Worm (Caenorhabditis elegans) whole organism, L4/young adult: Measurements from ENCODE around the gene srt-33.
"Not testable (repeated sequence)": the region's sequence is repeated elsewhere in the genome, so short reads cannot be mapped to it uniquely, and the experiment has no call there.

Source experiments
- W03F9.2 ChIP-seq: fragments of 150-350 bp; optimal IDR thresholded peaks from 2 replicates; lab custom pipeline; 2014; ENCODE audit warnings: missing biosample characterization, missing genetic modification characterization
- dao-5 ChIP-seq: sonication (generic microtip); optimal IDR thresholded peaks from 2 replicates; lab custom pipeline; 2016; ENCODE audit warnings: missing genotype, missing genetic modification characterization, moderate library complexity, missing compliant biosample characterization
- him-1 ChIP-seq: sonication (generic microtip); optimal IDR thresholded peaks from 2 replicates; lab custom pipeline; 2016; ENCODE audit warnings: missing genotype, missing genetic modification reagents, missing genetic modification characterization, missing compliant biosample characterization

The srt-33 gene

ce11 chrV:14282222-14282709 is 2.6 kb upstream of the srt-33 start, which contains the start of the genes srt-74 and F40G12.9:
srt-74 (minus strand) TSS chrV:14282322.
F40G12.9 (plus strand) TSS chrV:14282659.
- no peak for TF ChIP-seq W03F9.2 (tag; lab: Kevin White, UChicago)
- no peak for TF ChIP-seq him-1 (tag; lab: Kevin White, UChicago)
- TF ChIP-seq dao-5 (tag; lab: Kevin White, UChicago) = no peak

ce11 chrV:14274268-14274667 is 5.4 kb downstream of the srt-33 start, which contains the start of gene F40G12.7:
F40G12.7 (plus strand) TSS chrV:14274568.
- TF ChIP-seq dao-5, him-1, W03F9.2 (tag; lab: Kevin White, UChicago): not testable (repeated sequence)

DNA sequence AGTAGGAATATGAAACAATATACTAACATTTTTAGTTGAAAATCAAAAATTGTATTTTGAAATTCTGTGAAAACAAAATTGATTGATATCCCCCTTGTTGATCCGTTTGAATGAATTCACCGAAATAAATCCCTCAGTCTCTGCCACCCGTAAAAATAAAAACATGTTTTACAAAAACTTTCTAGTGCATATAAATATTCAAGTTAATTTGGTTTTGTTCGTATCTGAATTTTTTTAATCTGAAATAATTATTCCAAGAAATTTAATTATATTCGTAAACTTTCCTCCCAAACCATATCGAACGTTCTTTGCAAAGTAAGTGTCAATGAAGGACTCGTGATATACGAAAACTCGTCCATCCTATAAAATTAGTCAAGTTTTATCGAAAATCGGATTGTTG is 6.7 kb downstream of the srt-33 start, which contains the start of gene F40G12.6:
Gene F40G12.6, minus strand, starts transcription at position 101 of the 400 bp plus-strand sequence.
- no peak for TF ChIP-seq W03F9.2 (tag; lab: Kevin White, UChicago)
- no peak for TF ChIP-seq him-1 (tag; lab: Kevin White, UChicago)
- no peak for TF ChIP-seq dao-5 (tag; lab: Kevin White, UChicago)

DNA sequence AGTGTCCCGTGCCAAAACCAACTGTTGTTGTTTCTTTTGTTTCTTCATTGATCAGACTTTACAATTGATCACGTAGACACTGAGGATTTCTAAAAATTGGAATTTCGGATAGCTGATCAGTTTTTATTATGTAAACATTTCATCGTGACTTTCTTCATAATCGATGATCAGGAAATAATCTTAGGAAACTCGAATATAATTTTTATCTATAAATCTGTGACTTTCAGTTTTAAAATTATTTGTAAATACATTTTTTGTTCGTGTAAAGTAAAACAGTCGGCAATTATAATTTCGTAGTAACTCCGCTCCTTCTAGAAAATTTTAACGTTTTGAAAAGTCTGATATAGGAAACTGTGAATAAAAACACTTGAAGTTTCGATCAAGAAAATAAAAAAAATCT is 8.9 kb downstream of the srt-33 start, which contains the start of gene F40G12.5:
Gene F40G12.5, minus strand, starts transcription at position 101 of the 400 bp plus-strand sequence.
- no peak for TF ChIP-seq W03F9.2 (tag; lab: Kevin White, UChicago)
- TF ChIP-seq dao-5 (tag; lab: Kevin White, UChicago) = no peak
- no peak for TF ChIP-seq him-1 (tag; lab: Kevin White, UChicago)

- TF ChIP-seq dao-5 (tag; lab: Kevin White, UChicago) = no peak
- TF ChIP-seq W03F9.2 (tag; lab: Kevin White, UChicago) = no peak
- no peak for TF ChIP-seq him-1 (tag; lab: Kevin White, UChicago)
Measured at ce11 chrV:14268616-14269015, 11.1 kb downstream of the srt-33 start, which contains the start of gene F40G12.4. F40G12.4 (minus strand) TSS chrV:14268716.

ce11 chrV:14267326-14267942 is 12.2 kb downstream of the srt-33 start:
- TF ChIP-seq him-1 (tag; lab: Kevin White, UChicago) (no peak), W03F9.2 (tag; lab: Kevin White, UChicago) (no peak), dao-5 (tag; lab: Kevin White, UChicago) (no peak)

- TF ChIP-seq W03F9.2 (tag; lab: Kevin White, UChicago) = no peak
Measured at ce11 chrV:14260831-14261230, 18.8 kb downstream of the srt-33 start, which contains the start of gene F40G12.2. F40G12.2 (minus strand) TSS chrV:14260931.

ce11 chrV:14256813-14257212 is 22.9 kb downstream of the srt-33 start, which contains the start of gene sre-8:
sre-8 (plus strand) TSS chrV:14257113.
- TF ChIP-seq him-1 (tag; lab: Kevin White, UChicago) (no peak), dao-5 (tag; lab: Kevin White, UChicago) (no peak), W03F9.2 (tag; lab: Kevin White, UChicago) (no peak)

- TF ChIP-seq him-1 (tag; lab: Kevin White, UChicago) (no peak), W03F9.2 (tag; lab: Kevin White, UChicago) (no peak), dao-5 (tag; lab: Kevin White, UChicago) (no peak)
Measured at ce11 chrV:14254221-14254620, 25.5 kb downstream of the srt-33 start, which contains the start of gene K02E11.7. K02E11.7 (minus strand) TSS chrV:14254321.

DNA sequence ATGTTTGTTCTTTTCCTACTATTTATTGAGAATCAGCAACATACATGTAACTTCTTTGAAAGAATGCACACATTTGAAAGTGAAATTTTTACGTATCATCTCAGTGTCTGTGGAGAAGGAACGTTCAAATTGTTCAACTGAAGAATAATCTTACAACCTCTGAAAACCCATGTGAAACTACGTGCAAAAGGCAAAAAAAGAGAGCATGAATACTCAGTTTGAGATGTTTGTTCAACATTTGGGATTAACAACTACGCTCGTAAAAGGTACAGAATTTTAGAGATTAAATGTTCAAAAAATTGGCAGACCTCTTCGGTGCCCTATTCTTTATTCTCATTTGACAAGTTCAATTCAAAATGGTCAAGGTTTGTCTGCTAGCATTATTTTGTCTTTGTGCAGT is 27.7 kb downstream of the srt-33 start, which contains the start of gene K02E11.5:
Gene K02E11.5, plus strand, starts transcription at position 301 of the 400 bp plus-strand sequence.
- no peak for TF ChIP-seq dao-5 (tag; lab: Kevin White, UChicago)

- TF ChIP-seq him-1 (tag; lab: Kevin White, UChicago) (no peak), W03F9.2 (tag; lab: Kevin White, UChicago) (no peak), dao-5 (tag; lab: Kevin White, UChicago) (no peak)
Measured at ce11 chrV:14248654-14249053, 31.0 kb downstream of the srt-33 start, which contains the start of gene K02E11.6. K02E11.6 (plus strand) TSS chrV:14248802.

- TF ChIP-seq him-1 (tag; lab: Kevin White, UChicago) = no peak
- TF ChIP-seq W03F9.2 (tag; lab: Kevin White, UChicago) = no peak
- no peak for TF ChIP-seq dao-5 (tag; lab: Kevin White, UChicago)
Measured at ce11 chrV:14248025-14248424, 31.7 kb downstream of the srt-33 start, which contains the start of gene K02E11.4. K02E11.4 (minus strand) TSS chrV:14248125.

ce11 chrV:14246761-14247160 is 32.9 kb downstream of the srt-33 start, which contains the start of gene K02E11.3:
K02E11.3 (minus strand) TSS chrV:14246861.
- TF ChIP-seq W03F9.2 (tag; lab: Kevin White, UChicago) (no peak), dao-5 (tag; lab: Kevin White, UChicago) (no peak), him-1 (tag; lab: Kevin White, UChicago) (no peak)
